Worm (Caenorhabditis elegans) whole organism, L3 larva: ENCODE data around the gene let-19.

Experiments
- R02D3.7 ChIP-seq: fragments of 150-350 bp; optimal IDR thresholded peaks from 2 replicates; lab custom pipeline; 2014; ENCODE audit warnings: missing biosample characterization, missing genetic modification characterization
- ZK546.5 ChIP-seq: sonication (generic microtip); optimal IDR thresholded peaks from 2 replicates; lab custom pipeline; 2017; ENCODE audit warnings: missing biosample characterization, missing genetic modification characterization
- aly-2 ChIP-seq: fragments of 150-350 bp; optimal IDR thresholded peaks from 2 replicates; lab custom pipeline; 2014; ENCODE audit warnings: missing biosample characterization, missing genetic modification characterization
- ceh-16 ChIP-seq: sonication (generic microtip); optimal IDR thresholded peaks from 2 replicates; lab custom pipeline; 2017; ENCODE audit warnings: missing biosample characterization, missing genetic modification characterization
- ceh-82 ChIP-seq: fragments of 150-350 bp; optimal IDR thresholded peaks from 2 replicates; lab custom pipeline; 2014; ENCODE audit warnings: missing biosample characterization, missing genetic modification characterization
- daf-12 ChIP-seq: fragments of 150-350 bp; optimal IDR thresholded peaks from 2 replicates; lab custom pipeline; 2014; ENCODE audit warnings: missing biosample characterization, missing genetic modification reagents, missing genetic modification characterization
- egl-27 ChIP-seq: sonication (generic microtip); optimal IDR thresholded peaks from 4 replicates; lab custom pipeline; 2017; ENCODE audit warnings: missing biosample characterization, missing genetic modification reagents, missing genetic modification characterization
- egl-5 ChIP-seq: fragments of 150-350 bp; optimal IDR thresholded peaks from 2 replicates; lab custom pipeline; 2017; ENCODE audit warnings: missing biosample characterization, missing genetic modification reagents, missing genetic modification characterization, inconsistent platforms
- elt-1 ChIP-seq: fragments of 150-350 bp; optimal IDR thresholded peaks from 2 replicates; lab custom pipeline; 2014; ENCODE audit warnings: missing biosample characterization, missing genetic modification characterization
- elt-2 ChIP-seq: sonication (generic microtip); optimal IDR thresholded peaks from 2 replicates; lab custom pipeline; 2016; ENCODE audit warnings: missing genetic modification reagents, mild to moderate bottlenecking, missing genetic modification characterization, missing compliant biosample characterization
- elt-3 ChIP-seq, 3 experiments: fragments of 150-350 bp in 1 of 3; sonication (generic microtip) in 2 of 3; optimal IDR thresholded peaks; 2 replicates in 2 of 3; 4 replicates in 1 of 3; lab custom pipeline; 2014 to 2017; ENCODE audit warnings: missing biosample characterization in 3 of 3, missing genetic modification characterization in 3 of 3
- eor-1 ChIP-seq, 2 experiments: fragments of 150-350 bp; optimal IDR thresholded peaks; 2 replicates each; lab custom pipeline; 2014 to 2018; ENCODE audit warnings: missing biosample characterization in 2 of 2, missing genetic modification characterization in 2 of 2
- fkh-10 ChIP-seq: sonication (generic microtip); optimal IDR thresholded peaks from 2 replicates; lab custom pipeline; 2017; ENCODE audit warnings: missing biosample characterization, missing genetic modification reagents, missing genetic modification characterization
- fkh-2 ChIP-seq: fragments of 150-350 bp; optimal IDR thresholded peaks from 2 replicates; lab custom pipeline; 2014; ENCODE audit warnings: missing biosample characterization, missing genetic modification reagents, missing genetic modification characterization
- fos-1 ChIP-seq: fragments of 150-350 bp; optimal IDR thresholded peaks from 2 replicates; lab custom pipeline; 2014; ENCODE audit warnings: missing biosample characterization, missing genetic modification characterization
- hmg-11 ChIP-seq: sonication (generic microtip); optimal IDR thresholded peaks from 2 replicates; lab custom pipeline; 2016; ENCODE audit warnings: missing genetic modification characterization, missing compliant biosample characterization
- lin-15B ChIP-seq: fragments of 150-350 bp; optimal IDR thresholded peaks from 2 replicates; lab custom pipeline; 2014; ENCODE audit warnings: missing biosample characterization, missing genetic modification characterization
- lin-39 ChIP-seq: fragments of 150-350 bp; optimal IDR thresholded peaks from 2 replicates; lab custom pipeline; 2018; ENCODE audit warnings: missing biosample characterization, missing genetic modification reagents, missing genetic modification characterization
- lsy-12 ChIP-seq: sonication (generic microtip); optimal IDR thresholded peaks from 2 replicates; lab custom pipeline; 2016; ENCODE audit warnings: mild to moderate bottlenecking, missing genetic modification characterization, missing compliant biosample characterization
- mml-1 ChIP-seq: fragments of 150-350 bp; sonication (generic microtip); optimal IDR thresholded peaks from 3 replicates; lab custom pipeline; 2014; ENCODE audit warnings: missing biosample characterization, missing genetic modification characterization
- nfya-1 ChIP-seq: sonication (generic microtip); optimal IDR thresholded peaks from 2 replicates; lab custom pipeline; 2017; ENCODE audit warnings: missing genetic modification characterization, mild to moderate bottlenecking, missing compliant biosample characterization, antibody characterized with exemption, moderate library complexity; ENCODE audit not compliant: insufficient read depth
- nhr-12 ChIP-seq: fragments of 150-350 bp; optimal IDR thresholded peaks from 2 replicates; lab custom pipeline; 2014; ENCODE audit warnings: missing biosample characterization, missing genetic modification characterization
- nhr-23 ChIP-seq: fragments of 150-350 bp; optimal IDR thresholded peaks from 2 replicates; lab custom pipeline; 2014; ENCODE audit warnings: missing biosample characterization, missing genetic modification reagents, missing genetic modification characterization
- nhr-25 ChIP-seq: sonication (generic microtip); optimal IDR thresholded peaks from 2 replicates; lab custom pipeline; 2017; ENCODE audit warnings: missing biosample characterization, missing genetic modification characterization
- nhr-28 ChIP-seq: fragments of 150-350 bp; optimal IDR thresholded peaks from 2 replicates; lab custom pipeline; 2014; ENCODE audit warnings: missing biosample characterization, missing genetic modification characterization
- nhr-43 ChIP-seq: sonication (generic microtip); optimal IDR thresholded peaks from 2 replicates; lab custom pipeline; 2016; ENCODE audit warnings: mild to moderate bottlenecking, missing genetic modification characterization, missing compliant biosample characterization; ENCODE audit not compliant: poor library complexity, severe bottlenecking
- nhr-67 ChIP-seq: fragments of 150-350 bp; optimal IDR thresholded peaks from 2 replicates; lab custom pipeline; 2014; ENCODE audit warnings: missing biosample characterization, missing genetic modification characterization
- nhr-76 ChIP-seq: fragments of 150-350 bp; sonication (generic microtip); optimal IDR thresholded peaks from 5 replicates; lab custom pipeline; 2014; ENCODE audit warnings: missing biosample characterization, missing genetic modification characterization
- nhr-77 ChIP-seq: fragments of 150-350 bp; optimal IDR thresholded peaks from 2 replicates; lab custom pipeline; 2014; ENCODE audit warnings: missing biosample characterization, missing genetic modification characterization
- pha-4 ChIP-seq: fragments of 150-350 bp; optimal IDR thresholded peaks from 2 replicates; lab custom pipeline; 2014; ENCODE audit warnings: missing biosample characterization, missing genetic modification reagents, missing genetic modification characterization
- pqm-1 ChIP-seq: fragments of 150-350 bp; optimal IDR thresholded peaks from 2 replicates; lab custom pipeline; 2017; ENCODE audit warnings: missing biosample characterization, missing genetic modification characterization, inconsistent platforms
- sea-2 ChIP-seq: fragments of 150-350 bp; sonication (generic microtip); optimal IDR thresholded peaks from 4 replicates; lab custom pipeline; 2014; ENCODE audit warnings: missing biosample characterization, missing genetic modification reagents, missing genetic modification characterization
- skn-1 ChIP-seq: fragments of 150-350 bp; optimal IDR thresholded peaks from 2 replicates; lab custom pipeline; 2014; ENCODE audit warnings: missing biosample characterization, missing genetic modification characterization
- snpc-4 ChIP-seq: fragments of 150-350 bp; optimal IDR thresholded peaks from 2 replicates; lab custom pipeline; 2014; ENCODE audit warnings: missing biosample characterization, missing genetic modification characterization
- tbx-2 ChIP-seq: sonication (generic microtip); optimal IDR thresholded peaks from 2 replicates; lab custom pipeline; 2016; ENCODE audit warnings: mild to moderate bottlenecking, missing genetic modification characterization, missing compliant biosample characterization
- unc-39 ChIP-seq: sonication (generic microtip); optimal IDR thresholded peaks from 4 replicates; lab custom pipeline; 2017; ENCODE audit warnings: missing biosample characterization, missing genetic modification characterization
- unc-62 ChIP-seq: fragments of 150-350 bp; sonication (generic microtip); optimal IDR thresholded peaks from 4 replicates; lab custom pipeline; 2014; ENCODE audit warnings: missing biosample characterization, missing genetic modification reagents, missing genetic modification characterization
- zag-1 ChIP-seq: fragments of 150-350 bp; optimal IDR thresholded peaks from 2 replicates; lab custom pipeline; 2014; ENCODE audit warnings: missing biosample characterization, missing genetic modification characterization
- ztf-11 ChIP-seq: fragments of 150-350 bp; optimal IDR thresholded peaks from 2 replicates; lab custom pipeline; 2014; ENCODE audit warnings: missing biosample characterization, missing genetic modification characterization
- ztf-4 ChIP-seq: fragments of 150-350 bp; optimal IDR thresholded peaks from 2 replicates; lab custom pipeline; 2014; ENCODE audit warnings: missing biosample characterization, missing genetic modification characterization

let-19 gene

ce11 chrII:8766897-8767296 is 3.9 kb upstream of the let-19 start, which contains the start of gene pah-1:
Gene pah-1, minus strand, starts transcription at chrII:8766997.
- TF ChIP-seq nfya-1 (tag; lab: Kevin White, UChicago) (no peak), egl-5 (tag; lab: Kevin White, UChicago) (no peak), unc-39 (tag; lab: Kevin White, UChicago) (no peak), nhr-77 (tag; lab: Kevin White, UChicago) (no peak), unc-62 (no peak), hmg-11 (tag; lab: Kevin White, UChicago) (no peak), elt-1 (tag; lab: Kevin White, UChicago) (no peak), nhr-25 (no peak), ZK546.5 (no peak)

DNA sequence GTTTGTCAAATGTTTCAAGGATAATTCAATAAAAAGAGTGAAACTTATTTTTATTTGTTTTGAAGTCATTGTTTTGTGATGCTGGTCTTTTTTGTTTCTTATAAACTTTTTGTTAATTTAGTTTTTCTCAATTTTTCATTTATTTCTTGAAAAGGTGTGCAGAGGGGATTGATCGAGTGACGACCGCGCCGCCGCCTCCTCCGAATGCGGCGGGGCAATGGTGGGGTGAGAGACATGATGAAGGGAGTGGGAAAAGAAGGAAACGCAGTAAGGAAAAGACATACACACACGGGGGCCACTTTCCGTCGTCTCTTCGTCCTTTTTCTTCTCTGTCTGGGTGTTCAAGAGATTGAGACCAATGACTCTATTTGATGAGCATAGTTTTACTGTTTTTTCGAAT is 1.4 kb upstream of the let-19 start:
- peak; percentile 18 for TF ChIP-seq pqm-1 (tag; lab: Kevin White, UChicago)
- TF ChIP-seq aly-2: no peak
- no peak for TF ChIP-seq nhr-76 (tag; lab: Kevin White, UChicago)
- TF ChIP-seq mml-1: no peak
- no peak for TF ChIP-seq nhr-23 (tag; lab: Kevin White, UChicago)
- no peak for TF ChIP-seq ceh-82
- TF ChIP-seq hmg-11 (tag; lab: Kevin White, UChicago): peak; percentile 57
- TF ChIP-seq pha-4 (tag; lab: Kevin White, UChicago): peak; percentile 44
- no peak for TF ChIP-seq ztf-11 (tag; lab: Kevin White, UChicago)
- TF ChIP-seq nhr-77 (tag; lab: Kevin White, UChicago): no peak
- no peak for TF ChIP-seq ceh-16 (tag; lab: Kevin White, UChicago)
- no peak for TF ChIP-seq egl-27 (tag; lab: Kevin White, UChicago)
- TF ChIP-seq fkh-2 (tag; lab: Kevin White, UChicago): no peak
- no peak for TF ChIP-seq nhr-67 (tag; lab: Kevin White, UChicago)
- TF ChIP-seq ZK546.5: no peak
- no peak for TF ChIP-seq R02D3.7 (tag; lab: Kevin White, UChicago)
- no peak for TF ChIP-seq zag-1 (tag; lab: Kevin White, UChicago)
- no peak for TF ChIP-seq lin-39 (tag; lab: Kevin White, UChicago)
- no peak for TF ChIP-seq eor-1 (tag; optimal IDR thresholded peaks at IDR 0.05; lab: Kevin White, UChicago)
- TF ChIP-seq lin-15B (tag; lab: Kevin White, UChicago): no peak
- TF ChIP-seq sea-2 (GFP tag; lab: Kevin White, UChicago): no peak
- no peak for TF ChIP-seq elt-1 (tag; lab: Kevin White, UChicago)
- no peak for TF ChIP-seq nhr-43 (tag; lab: Kevin White, UChicago)
- TF ChIP-seq elt-2 (tag; lab: Kevin White, UChicago): peak; percentile 5
- TF ChIP-seq nhr-28 (tag; lab: Kevin White, UChicago): no peak
- no peak for TF ChIP-seq daf-12 (tag; lab: Kevin White, UChicago)
- no peak for TF ChIP-seq snpc-4
- no peak for TF ChIP-seq unc-39 (tag; lab: Kevin White, UChicago)
- TF ChIP-seq nfya-1 (tag; lab: Kevin White, UChicago): peak; percentile 26
- no peak for TF ChIP-seq tbx-2 (tag; lab: Kevin White, UChicago)
- TF ChIP-seq egl-5 (tag; lab: Kevin White, UChicago): no peak
- no peak for TF ChIP-seq fos-1 (tag; lab: Kevin White, UChicago)
- no peak for TF ChIP-seq skn-1 (tag; lab: Kevin White, UChicago)
- no peak for TF ChIP-seq nhr-12
- TF ChIP-seq fkh-10: no peak
- TF ChIP-seq lsy-12: no peak
- no peak for TF ChIP-seq ztf-4 (tag; lab: Kevin White, UChicago)

DNA sequence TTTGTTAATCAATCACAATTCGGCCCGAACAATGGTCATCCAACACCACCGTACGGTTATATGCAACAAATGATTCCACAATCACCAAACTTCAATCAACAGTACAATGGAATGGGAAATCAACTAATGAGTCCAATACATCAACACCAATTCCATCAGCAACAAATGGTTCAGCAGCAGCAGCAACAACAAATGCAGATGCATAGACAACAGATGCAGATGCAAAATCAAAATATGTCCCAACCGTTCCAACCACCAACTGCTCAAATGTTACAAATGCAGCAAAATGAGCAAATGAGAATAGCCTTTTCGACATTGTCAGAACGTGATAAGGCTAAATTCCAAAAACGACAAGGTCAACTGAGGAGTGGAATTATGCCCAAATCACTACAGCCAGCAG is 5.7 kb downstream of the let-19 start:
- TF ChIP-seq lin-15B (tag; lab: Kevin White, UChicago) (no peak), elt-3 (tag; optimal IDR thresholded peaks at IDR 0.05; lab: Kevin White, UChicago) (no peak), fos-1 (tag; lab: Kevin White, UChicago) (no peak)
